Worm (Caenorhabditis elegans) whole organism, L1 larva: ENCODE measurements around the gene srd-66.

ENCODE experiments used
- C34B4.2 ChIP-seq: sonication (generic microtip); optimal IDR thresholded peaks from 2 replicates; lab custom pipeline; 2017; ENCODE audit warnings: mild to moderate bottlenecking, missing genetic modification characterization, missing compliant biosample characterization
- Y116A8C.19 ChIP-seq: sonication (generic microtip); optimal IDR thresholded peaks from 2 replicates; lab custom pipeline; 2016; ENCODE audit warnings: missing compliant biosample characterization, missing genetic modification characterization, borderline replicate concordance
- blmp-1 ChIP-seq: fragments of 150-350 bp; optimal IDR thresholded peaks from 2 replicates; lab custom pipeline; 2014; ENCODE audit warnings: missing biosample characterization, missing genetic modification characterization
- ceh-63 ChIP-seq: fragments of 200-800 bp; sonication (Bioruptor generic); optimal IDR thresholded peaks from 2 replicates; lab custom pipeline; 2018; ENCODE audit warnings: mild to moderate bottlenecking, missing genetic modification characterization, missing compliant biosample characterization
- ceh-8 ChIP-seq: fragments of 200-800 bp; sonication (Bioruptor generic); optimal IDR thresholded peaks from 2 replicates; lab custom pipeline; 2018; ENCODE audit warnings: mild to moderate bottlenecking, missing genetic modification characterization, moderate library complexity, missing compliant biosample characterization
- ceh-88 ChIP-seq: fragments of 200-800 bp; sonication (Bioruptor generic); IDR thresholded peaks from 2 replicates; pipeline ENCODE4 v1.3.6; 2022; ENCODE audit warnings: missing genetic modification characterization, missing compliant biosample characterization
- efl-3 ChIP-seq: fragments of 200-800 bp; sonication (Bioruptor generic); optimal IDR thresholded peaks from 2 replicates; lab custom pipeline; 2018; ENCODE audit warnings: mild to moderate bottlenecking, missing genetic modification characterization, missing compliant biosample characterization
- egl-27 ChIP-seq, 2 experiments: fragments of 150-350 bp in 1 of 2; sonication (generic microtip); optimal IDR thresholded peaks; 3 replicates each; lab custom pipeline; 2017 to 2018; ENCODE audit warnings: missing biosample characterization in 2 of 2, missing genetic modification characterization in 2 of 2, missing genetic modification reagents in 2 of 2
- elt-3 ChIP-seq, 6 experiments: fragments of 150-350 bp in 1 of 6; sonication (generic microtip); optimal IDR thresholded peaks; 2 replicates each; lab custom pipeline; 2017 to 2018; ENCODE audit warnings: missing biosample characterization in 6 of 6, missing genetic modification characterization in 6 of 6, inconsistent platforms in 1 of 6
- fos-1 ChIP-seq: fragments of 150-350 bp; optimal IDR thresholded peaks from 2 replicates; lab custom pipeline; 2014; ENCODE audit warnings: missing biosample characterization, missing genetic modification characterization
- irx-1 ChIP-seq: sonication (generic microtip); optimal IDR thresholded peaks from 2 replicates; lab custom pipeline; 2016; ENCODE audit warnings: missing genetic modification characterization, missing compliant biosample characterization
- jun-1 ChIP-seq: fragments of 150-350 bp; optimal IDR thresholded peaks from 2 replicates; lab custom pipeline; 2014; ENCODE audit warnings: missing biosample characterization, missing genetic modification reagents, missing genetic modification characterization
- lin-14 ChIP-seq: fragments of 200-800 bp; sonication (Bioruptor generic); optimal IDR thresholded peaks from 2 replicates; lab custom pipeline; 2018; ENCODE audit warnings: mild to moderate bottlenecking, missing genetic modification characterization, moderate library complexity, missing compliant biosample characterization
- lsy-2 ChIP-seq, 2 experiments: fragments of 150-350 bp; optimal IDR thresholded peaks; 2 replicates each; lab custom pipeline; 2014; ENCODE audit warnings: missing biosample characterization in 2 of 2, missing genetic modification characterization in 2 of 2
- mab-9 ChIP-seq: fragments of 200-800 bp; sonication (Bioruptor generic); IDR thresholded peaks from 2 replicates; pipeline ENCODE4 v1.3.6; 2022; ENCODE audit warnings: missing genetic modification reagents, missing genetic modification characterization, missing compliant biosample characterization
- mef-2 ChIP-seq: fragments of 150-350 bp; optimal IDR thresholded peaks from 2 replicates; lab custom pipeline; 2014; ENCODE audit warnings: missing biosample characterization, missing genetic modification characterization
- nhr-11 ChIP-seq: fragments of 150-350 bp; optimal IDR thresholded peaks from 2 replicates; lab custom pipeline; 2014; ENCODE audit warnings: missing biosample characterization, missing genetic modification characterization
- nhr-12 ChIP-seq: sonication (generic microtip); optimal IDR thresholded peaks from 2 replicates; lab custom pipeline; 2017; ENCODE audit warnings: missing biosample characterization, missing genetic modification characterization
- nhr-19 ChIP-seq: fragments of 200-800 bp; sonication (Bioruptor generic); conservative IDR thresholded peaks from 2 replicates; pipeline ENCODE4 v1.3.6; 2022; ENCODE audit warnings: missing genetic modification characterization, missing compliant biosample characterization
- nhr-76 ChIP-seq: sonication (generic microtip); optimal IDR thresholded peaks from 2 replicates; lab custom pipeline; 2017; ENCODE audit warnings: missing biosample characterization, missing genetic modification characterization
- nhr-84 ChIP-seq: sonication (generic microtip); optimal IDR thresholded peaks from 2 replicates; lab custom pipeline; 2017; ENCODE audit warnings: missing biosample characterization, missing genetic modification characterization
- nhr-85 ChIP-seq: sonication (generic microtip); peaks from one replicate; lab custom pipeline; 2016; ENCODE audit warnings: missing genetic modification characterization, inconsistent platforms, missing compliant biosample characterization
- nhr-90 ChIP-seq: sonication (generic microtip); optimal IDR thresholded peaks from 2 replicates; lab custom pipeline; 2016; ENCODE audit warnings: mild to moderate bottlenecking, missing genetic modification characterization, missing compliant biosample characterization; ENCODE audit not compliant: poor library complexity
- pax-3 ChIP-seq: fragments of 200-800 bp; sonication (Bioruptor generic); optimal IDR thresholded peaks from 2 replicates; lab custom pipeline; 2018; ENCODE audit warnings: mild to moderate bottlenecking, missing genetic modification characterization, moderate library complexity, missing compliant biosample characterization
- pqm-1 ChIP-seq: sonication (generic microtip); optimal IDR thresholded peaks from 3 replicates; lab custom pipeline; 2017; ENCODE audit warnings: missing biosample characterization, missing genetic modification characterization
- rnt-1 ChIP-seq: sonication (generic microtip); optimal IDR thresholded peaks from 2 replicates; lab custom pipeline; 2016; ENCODE audit warnings: mild to moderate bottlenecking, missing genetic modification characterization, moderate library complexity, missing compliant biosample characterization
- sptf-1 ChIP-seq: fragments of 150-350 bp; optimal IDR thresholded peaks from 2 replicates; lab custom pipeline; 2014; ENCODE audit warnings: missing biosample characterization, missing genetic modification characterization
- sup-37 ChIP-seq: fragments of 200-800 bp; sonication (Bioruptor generic); optimal IDR thresholded peaks from 2 replicates; lab custom pipeline; 2018; ENCODE audit warnings: mild to moderate bottlenecking, missing genetic modification characterization, missing compliant biosample characterization
- swsn-7 ChIP-seq: sonication (generic microtip); optimal IDR thresholded peaks from 2 replicates; lab custom pipeline; 2016; ENCODE audit warnings: missing genetic modification characterization, missing compliant biosample characterization
- tbx-2 ChIP-seq: sonication (generic microtip); optimal IDR thresholded peaks from 2 replicates; lab custom pipeline; 2016; ENCODE audit warnings: missing genetic modification characterization, missing compliant biosample characterization
- unc-30 ChIP-seq: sonication (generic microtip); optimal IDR thresholded peaks from 2 replicates; lab custom pipeline; 2017; ENCODE audit warnings: missing biosample characterization, missing genetic modification characterization
- unc-62 ChIP-seq: fragments of 150-350 bp; optimal IDR thresholded peaks from 2 replicates; lab custom pipeline; 2014; ENCODE audit warnings: missing biosample characterization, missing genetic modification reagents, missing genetic modification characterization
- unc-86 ChIP-seq: sonication (generic microtip); optimal IDR thresholded peaks from 2 replicates; lab custom pipeline; 2016; ENCODE audit warnings: missing genetic modification characterization, missing compliant biosample characterization
- xbp-1 ChIP-seq: sonication (generic microtip); optimal IDR thresholded peaks from 2 replicates; lab custom pipeline; 2016; ENCODE audit warnings: missing genetic modification characterization, missing compliant biosample characterization
- zag-1 ChIP-seq: fragments of 150-350 bp; optimal IDR thresholded peaks from 2 replicates; lab custom pipeline; 2014; ENCODE audit warnings: missing biosample characterization, missing genetic modification characterization
- zip-4 ChIP-seq: fragments of 200-800 bp; sonication (Bioruptor generic); optimal IDR thresholded peaks from 2 replicates; lab custom pipeline; 2018; ENCODE audit warnings: mild to moderate bottlenecking, missing genetic modification characterization, moderate library complexity, missing compliant biosample characterization

srd-66 gene

DNA sequence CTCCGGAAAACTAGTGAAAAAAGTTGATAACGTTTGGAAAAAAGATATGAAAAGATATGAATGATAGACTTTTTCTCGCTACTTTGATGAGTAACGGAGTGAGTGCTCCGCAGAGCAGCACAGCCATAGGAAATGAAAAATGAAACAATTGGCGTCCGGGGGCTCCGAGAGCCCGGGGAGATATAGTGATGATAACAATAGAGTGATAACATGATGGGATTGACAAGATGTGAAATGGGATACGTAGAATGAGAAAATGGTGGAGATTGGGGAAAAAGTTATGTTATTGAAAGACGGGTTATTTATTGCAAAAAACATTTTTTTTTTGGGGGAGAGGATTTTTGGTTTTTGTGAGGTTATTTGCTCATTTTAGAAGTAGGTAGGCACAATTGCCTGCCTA is 45.1 kb upstream of the srd-66 start:
- TF ChIP-seq lin-14 (GFP tag; lab: Kevin White, UChicago) (peak; percentile 26), sptf-1 (tag; lab: Kevin White, UChicago) (no peak), ceh-8 (GFP tag; lab: Kevin White, UChicago) (no peak), lsy-2 (tag; optimal IDR thresholded peaks at IDR 0.05; lab: Kevin White, UChicago) (peak in 1 of 2 experiments; percentile 9)
- TF ChIP-seq, all 84 proteins: peak for 2

- no peak for TF ChIP-seq elt-3 (tag; optimal IDR thresholded peaks at IDR 0.05; lab: Kevin White, UChicago)
- TF ChIP-seq unc-30 (tag; lab: Kevin White, UChicago), result no peak
- TF ChIP-seq unc-86 (tag; lab: Kevin White, UChicago), result no peak
Observed at ce11 chrIII:2021495-2021894, 39.0 kb upstream of the srd-66 start, which contains the start of gene ckr-2. ckr-2 (minus strand) TSS chrIII:2021595.

ce11 chrIII:2015494-2015893 is 33.0 kb upstream of the srd-66 start:
- TF ChIP-seq sptf-1 (tag; lab: Kevin White, UChicago) (no peak), irx-1 (no peak), efl-3 (GFP tag; lab: Kevin White, UChicago) (no peak), nhr-76 (no peak), jun-1 (no peak), egl-27 (tag; optimal IDR thresholded peaks at IDR 0.05; lab: Kevin White, UChicago) (no peak), nhr-90 (tag; lab: Kevin White, UChicago) (no peak), pax-3 (no peak), mab-9 (GFP tag; lab: Robert Waterston, UW) (no peak), unc-62 (no peak), rnt-1 (no peak), mef-2 (tag; lab: Kevin White, UChicago) (no peak), ceh-63 (GFP tag; lab: Kevin White, UChicago) (no peak), nhr-12 (tag; lab: Kevin White, UChicago) (no peak), tbx-2 (tag; lab: Kevin White, UChicago) (no peak)
- TF ChIP-seq, all 84 proteins: peak for 0

ce11 chrIII:2013156-2013854 is 30.9 kb upstream of the srd-66 start:
- no peak for TF ChIP-seq blmp-1
- TF ChIP-seq pqm-1 (tag; lab: Kevin White, UChicago), result no peak
- no peak for TF ChIP-seq zag-1
- TF ChIP-seq, all 84 proteins: peak for 0

DNA sequence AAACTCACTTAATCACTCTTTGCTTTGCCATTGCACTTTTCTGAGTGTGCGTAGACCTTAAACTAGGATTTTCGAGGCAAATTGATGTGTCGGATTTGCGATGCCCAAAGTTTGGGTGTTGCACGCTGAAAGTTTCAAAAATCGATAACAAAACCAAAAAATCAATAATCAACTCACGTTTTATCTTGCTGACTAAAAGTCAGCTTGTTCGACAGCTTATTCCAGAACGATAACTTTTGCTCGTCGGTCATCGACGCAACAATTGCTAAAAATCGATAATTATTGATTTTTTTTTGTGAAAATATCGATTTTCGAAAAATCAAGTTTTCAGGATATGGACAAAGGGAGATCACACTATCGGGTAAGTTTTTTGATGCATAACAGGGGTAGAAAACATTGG is 30.1 kb upstream of the srd-66 start:
- TF ChIP-seq ceh-88 (GFP tag; lab: Robert Waterston, UW), result no peak
- no peak for TF ChIP-seq nhr-11 (tag; lab: Kevin White, UChicago)
- no peak for TF ChIP-seq nhr-85 (tag; lab: Kevin White, UChicago)
- no peak for TF ChIP-seq mef-2 (tag; lab: Kevin White, UChicago)
- no peak for TF ChIP-seq swsn-7
- TF ChIP-seq sup-37 (GFP tag; lab: Kevin White, UChicago), result no peak
- no peak for TF ChIP-seq fos-1 (tag; lab: Kevin White, UChicago)
- no peak for TF ChIP-seq xbp-1 (tag; lab: Kevin White, UChicago)
- TF ChIP-seq Y116A8C.19, result no peak
- no peak for TF ChIP-seq zip-4 (GFP tag; lab: Kevin White, UChicago)
- no peak for TF ChIP-seq nhr-84 (tag; lab: Kevin White, UChicago)
- no peak for TF ChIP-seq C34B4.2 (tag; lab: Kevin White, UChicago)
- no peak for TF ChIP-seq nhr-19 (GFP tag; lab: Robert Waterston, UW)
- no peak for TF ChIP-seq tbx-2 (tag; lab: Kevin White, UChicago)
